Fruit fly (Drosophila melanogaster) whole organism, wandering third instar larva: ENCODE results near the gene Obp99c.
A peak's percentile ranks its signal among the peaks of the same experiment; 100 is the strongest.

Experiments used
- Abd-B ChIP-seq: fragments of >200 bp; optimal IDR thresholded peaks from 2 replicates; lab custom pipeline; 2017; ENCODE audit warnings: missing biosample characterization, missing genetic modification characterization
- CG32264 ChIP-seq: fragments of 200-800 bp; sonication (Bioruptor generic); optimal IDR thresholded peaks from 2 replicates; lab custom pipeline; 2016; ENCODE audit warnings: missing biosample characterization, missing genetic modification characterization
- CG9705 ChIP-seq: fragments of 200-800 bp; sonication (Bioruptor generic); optimal IDR thresholded peaks from 2 replicates; lab custom pipeline; 2018; ENCODE audit warnings: missing biosample characterization, mild to moderate bottlenecking, missing genetic modification characterization
- CrebA ChIP-seq: fragments of 200-800 bp; sonication (Bioruptor generic); optimal IDR thresholded peaks from 2 replicates; lab custom pipeline; 2016; ENCODE audit warnings: missing biosample characterization, mild to moderate bottlenecking, missing genetic modification characterization, borderline replicate concordance
- Dfd ChIP-seq: fragments of >200 bp; optimal IDR thresholded peaks from 2 replicates; lab custom pipeline; 2017; ENCODE audit warnings: missing biosample characterization, missing genetic modification characterization
- Dif ChIP-seq: fragments of 200-275, 200-300 bp; sonication (Bioruptor generic); optimal IDR thresholded peaks from 2 replicates; lab custom pipeline; 2018; ENCODE audit warnings: missing biosample characterization, missing genetic modification characterization; ENCODE audit not compliant: partially characterized antibody
- GATAd ChIP-seq: sonication (Bioruptor generic); optimal IDR thresholded peaks from 2 replicates; lab custom pipeline; 2016; ENCODE audit warnings: missing biosample characterization, missing genetic modification characterization
- HLH106 ChIP-seq: fragments of 200-800 bp; optimal IDR thresholded peaks from 3 replicates; lab custom pipeline; 2019; ENCODE audit warnings: missing biosample characterization, mild to moderate bottlenecking, missing genetic modification characterization, moderate library complexity
- Hnf4 ChIP-seq: fragments of 200-800 bp; sonication (Bioruptor generic); optimal IDR thresholded peaks from 2 replicates; lab custom pipeline; 2016; ENCODE audit warnings: missing biosample characterization, mild to moderate bottlenecking, missing genetic modification characterization
- Hr78 ChIP-seq: fragments of >200 bp; optimal IDR thresholded peaks from 2 replicates; lab custom pipeline; 2017; ENCODE audit warnings: missing biosample characterization, missing genetic modification characterization
- Hr83 ChIP-seq: fragments of 200-300 bp; sonication (Bioruptor generic); optimal IDR thresholded peaks from 2 replicates; lab custom pipeline; 2016; ENCODE audit warnings: missing biosample characterization, mild to moderate bottlenecking, missing genetic modification characterization, moderate library complexity; ENCODE audit not compliant: poor library complexity, severe bottlenecking
- Jra ChIP-seq: sonication (Bioruptor generic); optimal IDR thresholded peaks from 2 replicates; lab custom pipeline; 2016; ENCODE audit warnings: missing biosample characterization, missing genetic modification characterization
- Mio ChIP-seq: sonication (Bioruptor generic); optimal IDR thresholded peaks from 2 replicates; lab custom pipeline; 2016; ENCODE audit warnings: missing biosample characterization, missing genetic modification characterization
- Myc ChIP-seq: fragments of >200 bp; optimal IDR thresholded peaks from 2 replicates; lab custom pipeline; 2017
- N ChIP-seq: fragments of >200 bp; optimal IDR thresholded peaks from 2 replicates; lab custom pipeline; 2018; ENCODE audit warnings: missing biosample characterization, missing external identifiers, missing genetic modification characterization
- OdsH ChIP-seq: fragments of 200-800 bp; sonication (Bioruptor generic); optimal IDR thresholded peaks from 2 replicates; lab custom pipeline; 2016; ENCODE audit warnings: missing biosample characterization, mild to moderate bottlenecking, missing genetic modification characterization
- Rel ChIP-seq, 2 experiments: fragments of 200-800 bp; sonication (Bioruptor generic) in 1 of 2; optimal IDR thresholded peaks; 2 replicates in 1 of 2; 3 replicates in 1 of 2; lab custom pipeline; 2016 to 2019; ENCODE audit warnings: mild to moderate bottlenecking in 2 of 2, missing biosample characterization in 2 of 2, missing genetic modification characterization in 2 of 2, moderate library complexity in 1 of 2
- Sp1 ChIP-seq: fragments of 200-800 bp; sonication (Bioruptor generic); optimal IDR thresholded peaks from 3 replicates; lab custom pipeline; 2019; ENCODE audit warnings: missing biosample characterization, mild to moderate bottlenecking, missing genetic modification characterization, moderate library complexity
- br ChIP-seq: fragments of 200-800 bp; sonication (Bioruptor generic); optimal IDR thresholded peaks from 2 replicates; lab custom pipeline; 2016; ENCODE audit warnings: missing biosample characterization, missing genetic modification characterization
- brk ChIP-seq: fragments of 200-800 bp; sonication (Bioruptor generic); optimal IDR thresholded peaks from 2 replicates; lab custom pipeline; 2016; ENCODE audit warnings: missing biosample characterization, mild to moderate bottlenecking, missing genetic modification characterization
- dl ChIP-seq, 2 experiments: fragments of 175-275, 200-275 bp in 1 of 2; fragments of 200-275 bp in 1 of 2; sonication (Bioruptor generic); optimal IDR thresholded peaks; lab custom pipeline; 2018; ENCODE audit warnings: mild to moderate bottlenecking in 2 of 2, missing biosample characterization in 2 of 2, missing genetic modification characterization in 2 of 2, moderate library complexity in 2 of 2; ENCODE audit not compliant: partially characterized antibody in 2 of 2, insufficient read depth in 1 of 2
- dmrt93B ChIP-seq: fragments of 200-800 bp; sonication (Bioruptor generic); optimal IDR thresholded peaks from 2 replicates; lab custom pipeline; 2018; ENCODE audit warnings: missing biosample characterization, mild to moderate bottlenecking, missing genetic modification characterization
- dsf ChIP-seq: sonication (Bioruptor generic); optimal IDR thresholded peaks from 2 replicates; lab custom pipeline; 2016; ENCODE audit warnings: missing biosample characterization, missing genetic modification characterization, borderline replicate concordance
- ey ChIP-seq: fragments of 200-800 bp; sonication (Bioruptor generic); optimal IDR thresholded peaks from 2 replicates; lab custom pipeline; 2016; ENCODE audit warnings: missing biosample characterization, missing genetic modification characterization
- foxo ChIP-seq, 2 experiments: fragments of 200-800 bp; sonication (Bioruptor generic); optimal IDR thresholded peaks; 2 replicates in 1 of 2; 3 replicates in 1 of 2; lab custom pipeline; 2016 to 2017; ENCODE audit warnings: missing biosample characterization in 2 of 2, missing genetic modification characterization in 2 of 2
- fru ChIP-seq: fragments of 200-800 bp; sonication (Bioruptor generic); optimal IDR thresholded peaks from 3 replicates; lab custom pipeline; 2016; ENCODE audit warnings: missing biosample characterization, mild to moderate bottlenecking, missing genetic modification characterization
- h ChIP-seq: fragments of 200-800 bp; sonication (Bioruptor generic); optimal IDR thresholded peaks from 3 replicates; lab custom pipeline; 2016; ENCODE audit warnings: missing biosample characterization, mild to moderate bottlenecking, missing genetic modification characterization
- jim ChIP-seq: fragments of 175-275, 200-325 bp; sonication (Bioruptor generic); optimal IDR thresholded peaks from 2 replicates; lab custom pipeline; 2016; ENCODE audit warnings: missing biosample characterization, mild to moderate bottlenecking, missing genetic modification characterization
- lola ChIP-seq: fragments of >200 bp; optimal IDR thresholded peaks from 2 replicates; lab custom pipeline; 2017; ENCODE audit warnings: missing biosample characterization, missing genetic modification characterization
- pan ChIP-seq: fragments of >200 bp; optimal IDR thresholded peaks from 2 replicates; lab custom pipeline; 2017
- psq ChIP-seq: fragments of 200-800 bp; sonication (Bioruptor generic); optimal IDR thresholded peaks from 3 replicates; lab custom pipeline; 2017; ENCODE audit warnings: missing biosample characterization, mild to moderate bottlenecking, missing genetic modification characterization, moderate library complexity
- rgr ChIP-seq: fragments of 200-800 bp; sonication (Bioruptor generic); optimal IDR thresholded peaks from 3 replicates; lab custom pipeline; 2016; ENCODE audit warnings: missing biosample characterization, mild to moderate bottlenecking, missing genetic modification characterization
- sage ChIP-seq: fragments of 200-800 bp; sonication (Bioruptor generic); optimal IDR thresholded peaks from 2 replicates; lab custom pipeline; 2016; ENCODE audit warnings: missing biosample characterization, mild to moderate bottlenecking, missing genetic modification characterization
- sv ChIP-seq: fragments of 200-800 bp; sonication (Bioruptor generic); optimal IDR thresholded peaks from 3 replicates; lab custom pipeline; 2016; ENCODE audit warnings: missing biosample characterization, missing genetic modification characterization
- tai ChIP-seq: sonication (Bioruptor generic); optimal IDR thresholded peaks from 2 replicates; lab custom pipeline; 2016; ENCODE audit warnings: missing biosample characterization, missing genetic modification characterization
- woc ChIP-seq: sonication (Bioruptor generic); optimal IDR thresholded peaks from 2 replicates; lab custom pipeline; 2016; ENCODE audit warnings: missing biosample characterization, mild to moderate bottlenecking, missing genetic modification characterization

The Obp99c gene

dm6 chr3R:29686698-29687097 is 2.4 kb downstream of the Obp99c start:
- no peak for TF ChIP-seq pan
- no peak for TF ChIP-seq ey (GFP tag; lab: Kevin White, UChicago)
- no peak for TF ChIP-seq Rel (GFP tag; optimal IDR thresholded peaks at IDR 0.05; lab: Kevin White, UChicago)
- no peak for TF ChIP-seq Rel (tag; optimal IDR thresholded peaks at IDR 0.05; lab: Kevin White, UChicago)
- no peak for TF ChIP-seq psq (GFP tag; lab: Kevin White, UChicago)
- TF ChIP-seq rgr (GFP tag; lab: Kevin White, UChicago): no peak
- no peak for TF ChIP-seq Dif (GFP tag; lab: Kevin White, UChicago)
- TF ChIP-seq dsf (GFP tag; lab: Kevin White, UChicago): no peak
- no peak for TF ChIP-seq fru (GFP tag; lab: Kevin White, UChicago)
- no peak for TF ChIP-seq Abd-B
- TF ChIP-seq OdsH (GFP tag; lab: Kevin White, UChicago): no peak
- no peak for TF ChIP-seq Dfd (GFP tag; lab: Kevin White, UChicago)
- TF ChIP-seq br (GFP tag; lab: Kevin White, UChicago): no peak
- no peak for TF ChIP-seq jim (GFP tag; lab: Kevin White, UChicago)
- no peak for TF ChIP-seq sage (GFP tag; lab: Kevin White, UChicago)
- TF ChIP-seq N (GFP tag; lab: Kevin White, UChicago): no peak
- no peak for TF ChIP-seq Hr78 (GFP tag; lab: Kevin White, UChicago)

- TF ChIP-seq Dif (GFP tag; lab: Kevin White, UChicago): peak; percentile 66
- TF ChIP-seq Myc (lab: Kevin White, UChicago): peak; percentile 65
- TF ChIP-seq brk (GFP tag; lab: Kevin White, UChicago): no peak
- peak; percentile 7 for TF ChIP-seq N (GFP tag; lab: Kevin White, UChicago)
- TF ChIP-seq tai (GFP tag; lab: Kevin White, UChicago): no peak
- TF ChIP-seq, all 38 proteins: peak for 3
Measured at dm6 chr3R:29682152-29682600, 6.9 kb downstream of the Obp99c start, which contains the start of the genes CG7582 and Gycalpha99B. Gene CG7582, minus strand, starts transcription at chr3R:29682278. Gene Gycalpha99B, plus strand, starts transcription at chr3R:29682503.

dm6 chr3R:29681241-29681640 is 7.9 kb downstream of the Obp99c start:
- TF ChIP-seq tai (GFP tag; lab: Kevin White, UChicago): no peak
- no peak for TF ChIP-seq Hnf4
- no peak for TF ChIP-seq CG32264 (GFP tag; lab: Kevin White, UChicago)
- TF ChIP-seq CrebA (GFP tag; lab: Kevin White, UChicago): no peak
- no peak for TF ChIP-seq Hr83 (GFP tag; lab: Kevin White, UChicago)

dm6 chr3R:29675333-29675732 is 13.8 kb downstream of the Obp99c start, which contains the start of the genes Bub3 and Cap-D2:
Gene Bub3, minus strand, starts transcription at chr3R:29675421.
Gene Cap-D2, plus strand, starts transcription at chr3R:29675651.
- TF ChIP-seq lola (GFP tag; lab: Kevin White, UChicago) (no peak), br (GFP tag; lab: Kevin White, UChicago) (peak; percentile 63), GATAd (GFP tag; lab: Kevin White, UChicago) (no peak), Hr78 (GFP tag; lab: Kevin White, UChicago) (no peak), Rel (GFP tag; optimal IDR thresholded peaks at IDR 0.05; lab: Kevin White, UChicago) (no peak), Rel (tag; optimal IDR thresholded peaks at IDR 0.05; lab: Kevin White, UChicago) (peak; percentile 19), jim (GFP tag; lab: Kevin White, UChicago) (no peak), OdsH (GFP tag; lab: Kevin White, UChicago) (peak; percentile 41), h (peak; percentile 83), ey (GFP tag; lab: Kevin White, UChicago) (peak; percentile 70), pan (no peak), Myc (lab: Kevin White, UChicago) (peak; percentile 28), dmrt93B (peak; percentile 35), woc (GFP tag; lab: Kevin White, UChicago) (no peak), sv (peak; percentile 61), Mio (no peak), fru (GFP tag; lab: Kevin White, UChicago) (peak; percentile 71), HLH106 (tag; lab: Kevin White, UChicago) (peak; percentile 55), Sp1 (GFP tag; lab: Kevin White, UChicago) (peak; percentile 59), psq (GFP tag; lab: Kevin White, UChicago) (peak; percentile 25), Jra (GFP tag; lab: Kevin White, UChicago) (no peak), foxo (GFP tag; optimal IDR thresholded peaks at IDR 0.05; lab: Kevin White, UChicago) (peak in 1 of 2 experiments; percentile 77), sage (GFP tag; lab: Kevin White, UChicago) (no peak), Hnf4 (no peak), N (GFP tag; lab: Kevin White, UChicago) (no peak), Hr83 (GFP tag; lab: Kevin White, UChicago) (no peak), dsf (GFP tag; lab: Kevin White, UChicago) (no peak), CG9705 (GFP tag; lab: Kevin White, UChicago) (no peak), dl (GFP tag; optimal IDR thresholded peaks at IDR 0.05; lab: Kevin White, UChicago; ENCODE audit: insufficient read depth in 1 of 2, partially characterized antibody in 2 of 2) (no peak), rgr (GFP tag; lab: Kevin White, UChicago) (peak; percentile 69)
